Fruit fly (Drosophila melanogaster) whole organism, embryonic: ENCODE results near the gene CG34244.

ENCODE experiments used
- Adf1 ChIP-seq: fragments of 200-800 bp; sonication (Bioruptor generic); IDR thresholded peaks from 2 replicates; pipeline ENCODE4 v1.3.6; 2022; ENCODE audit warnings: missing biosample characterization, missing genetic modification characterization
- Bteb2 ChIP-seq: fragments of 200-800 bp; sonication (Bioruptor generic); optimal IDR thresholded peaks from 2 replicates; lab custom pipeline; 2016; ENCODE audit warnings: missing biosample characterization, missing genetic modification characterization
- C15 ChIP-seq: fragments of 200-800 bp; sonication (Bioruptor generic); IDR thresholded peaks from 3 replicates; pipeline ENCODE4 v1.3.6; 2022; ENCODE audit warnings: missing biosample characterization, missing genetic modification characterization
- CG11560 ChIP-seq: fragments of 200-800 bp; sonication (Bioruptor generic); IDR thresholded peaks from 3 replicates; pipeline ENCODE4 v1.3.6; 2022; ENCODE audit warnings: missing biosample characterization, missing genetic modification characterization
- CG12155 ChIP-seq: fragments of 200-800 bp; sonication (Bioruptor generic); optimal IDR thresholded peaks from 3 replicates; lab custom pipeline; 2016; ENCODE audit warnings: missing biosample characterization, missing genetic modification characterization
- CG12942 ChIP-seq: fragments of 200-800 bp; sonication (Bioruptor generic); optimal IDR thresholded peaks from 3 replicates; lab custom pipeline; 2016; ENCODE audit warnings: missing biosample characterization, missing genetic modification characterization
- CG14667 ChIP-seq: fragments of 200-800 bp; sonication (Bioruptor generic); IDR thresholded peaks from 2 replicates; pipeline ENCODE4 v1.3.6; 2022; ENCODE audit warnings: missing biosample characterization, missing genetic modification characterization
- CG15479 ChIP-seq: fragments of 200-800 bp; sonication (Bioruptor generic); optimal IDR thresholded peaks from 3 replicates; lab custom pipeline; 2019; ENCODE audit warnings: missing biosample characterization, mild to moderate bottlenecking, missing genetic modification characterization, moderate library complexity
- CG15696 ChIP-seq: fragments of 200-800 bp; sonication (Bioruptor generic); optimal IDR thresholded peaks from 2 replicates; lab custom pipeline; 2019; ENCODE audit warnings: missing biosample characterization, mild to moderate bottlenecking, missing genetic modification characterization, moderate library complexity
- CG17186 ChIP-seq: fragments of 200-800 bp; sonication (Bioruptor generic); optimal IDR thresholded peaks from 3 replicates; lab custom pipeline; 2017; ENCODE audit warnings: missing biosample characterization, missing genetic modification reagents, missing genetic modification characterization
- CG17361 ChIP-seq: fragments of 200-800 bp; sonication (Bioruptor generic); IDR thresholded peaks from 3 replicates; pipeline ENCODE4 v1.3.6; 2022; ENCODE audit warnings: missing biosample characterization, missing genetic modification characterization
- CG17385 ChIP-seq: fragments of 200-800 bp; sonication (Bioruptor generic); optimal IDR thresholded peaks from 3 replicates; lab custom pipeline; 2018; ENCODE audit warnings: missing biosample characterization, mild to moderate bottlenecking, missing genetic modification characterization
- CG1832 ChIP-seq: fragments of 200-800 bp; sonication (Bioruptor generic); optimal IDR thresholded peaks from 2 replicates; lab custom pipeline; 2017; ENCODE audit warnings: missing biosample characterization, mild to moderate bottlenecking, missing genetic modification characterization, inconsistent platforms
- CG2202 ChIP-seq: fragments of 200-800 bp; sonication (Bioruptor generic); optimal IDR thresholded peaks from 2 replicates; lab custom pipeline; 2018; ENCODE audit warnings: missing biosample characterization, mild to moderate bottlenecking, missing genetic modification characterization
- CG31441 ChIP-seq: fragments of 200-800 bp; sonication (Bioruptor generic); IDR thresholded peaks from 2 replicates; pipeline ENCODE4 v1.3.6; 2022; ENCODE audit warnings: missing biosample characterization, missing genetic modification characterization
- CG33213 ChIP-seq: fragments of 200-800 bp; sonication (Bioruptor generic); optimal IDR thresholded peaks from 3 replicates; lab custom pipeline; 2016; ENCODE audit warnings: missing biosample characterization, missing genetic modification characterization
- CG4707 ChIP-seq: fragments of 200-800 bp; sonication (Bioruptor generic); optimal IDR thresholded peaks from 2 replicates; lab custom pipeline; 2018; ENCODE audit warnings: missing biosample characterization, mild to moderate bottlenecking, missing genetic modification characterization, moderate library complexity
- CG5953 ChIP-seq: fragments of 200-800 bp; sonication (Bioruptor generic); IDR thresholded peaks from 2 replicates; pipeline ENCODE4 v1.3.6; 2022; ENCODE audit warnings: missing biosample characterization, missing genetic modification characterization
- CG7963 ChIP-seq: fragments of 200-800 bp; sonication (Bioruptor generic); IDR thresholded peaks from 3 replicates; pipeline ENCODE4 v1.3.6; 2022; ENCODE audit warnings: missing biosample characterization, missing genetic modification characterization; ENCODE audit not compliant: partially characterized antibody
- CG8089 ChIP-seq: fragments of 200-800 bp; sonication (Bioruptor generic); optimal IDR thresholded peaks from 3 replicates; lab custom pipeline; 2016; ENCODE audit warnings: missing biosample characterization, missing genetic modification characterization
- CG8281 ChIP-seq: fragments of 200-800 bp; sonication (Bioruptor generic); optimal IDR thresholded peaks from 2 replicates; lab custom pipeline; 2018; ENCODE audit warnings: missing biosample characterization, mild to moderate bottlenecking, missing genetic modification characterization, moderate library complexity
- CG8765 ChIP-seq: fragments of 200-800 bp; sonication (Bioruptor generic); IDR thresholded peaks from 2 replicates; pipeline ENCODE4 v1.3.6; 2022; ENCODE audit warnings: missing biosample characterization, missing genetic modification characterization
- E2f1 ChIP-seq: fragments of 200-800 bp; sonication (Bioruptor generic); IDR thresholded peaks from 2 replicates; pipeline ENCODE4 v1.3.6; 2022; ENCODE audit warnings: missing biosample characterization, missing genetic modification characterization
- ERR ChIP-seq: fragments of 200-800 bp; sonication (Bioruptor generic); optimal IDR thresholded peaks from 2 replicates; lab custom pipeline; 2016; ENCODE audit warnings: missing biosample characterization, missing genetic modification characterization
- Fer2 ChIP-seq: fragments of 200-800 bp; sonication (Bioruptor generic); optimal IDR thresholded peaks from 2 replicates; lab custom pipeline; 2018; ENCODE audit warnings: missing biosample characterization, mild to moderate bottlenecking, missing genetic modification characterization, moderate library complexity
- HLH54F ChIP-seq: fragments of 200-800 bp; sonication (Bioruptor generic); optimal IDR thresholded peaks from 3 replicates; lab custom pipeline; 2016; ENCODE audit warnings: missing biosample characterization, missing genetic modification characterization
- Hr51 ChIP-seq, 2 experiments: fragments of 200-800 bp; sonication (Bioruptor generic); optimal IDR thresholded peaks; 2 replicates in 1 of 2; 3 replicates in 1 of 2; lab custom pipeline; 2016 to 2018; ENCODE audit warnings: missing biosample characterization in 2 of 2, missing genetic modification characterization in 2 of 2, mild to moderate bottlenecking in 1 of 2, moderate library complexity in 1 of 2
- Hsf ChIP-seq: fragments of 200-800 bp; sonication (Bioruptor generic); optimal IDR thresholded peaks from 3 replicates; lab custom pipeline; 2016; ENCODE audit warnings: missing biosample characterization, missing genetic modification characterization
- MTF-1 ChIP-seq: fragments of 200-800 bp; sonication (Bioruptor generic); optimal IDR thresholded peaks from 2 replicates; lab custom pipeline; 2018; ENCODE audit warnings: missing biosample characterization, mild to moderate bottlenecking, missing genetic modification characterization, borderline replicate concordance
- Mes4 ChIP-seq: fragments of 200-800 bp; sonication (Bioruptor generic); optimal IDR thresholded peaks from 2 replicates; lab custom pipeline; 2016; ENCODE audit warnings: missing biosample characterization, missing genetic modification characterization
- PHDP ChIP-seq: fragments of 200-800 bp; sonication (Bioruptor generic); optimal IDR thresholded peaks from 3 replicates; lab custom pipeline; 2018; ENCODE audit warnings: missing biosample characterization, mild to moderate bottlenecking, missing genetic modification characterization, moderate library complexity
- Ptx1 ChIP-seq: fragments of 200-800 bp; sonication (Bioruptor generic); IDR thresholded peaks from 2 replicates; pipeline ENCODE4 v1.3.6; 2022; ENCODE audit warnings: missing biosample characterization, missing genetic modification characterization
- Rx ChIP-seq: fragments of 200-800 bp; sonication (Bioruptor generic); IDR thresholded peaks from 2 replicates; pipeline ENCODE4 v1.3.6; 2022; ENCODE audit warnings: missing biosample characterization, missing genetic modification characterization
- Ssrp ChIP-seq: fragments of 200-800 bp; sonication (Bioruptor generic); optimal IDR thresholded peaks from 2 replicates; lab custom pipeline; 2018; ENCODE audit warnings: missing biosample characterization, mild to moderate bottlenecking, missing genetic modification characterization, moderate library complexity
- btn ChIP-seq: fragments of 200-800 bp; sonication (Bioruptor generic); optimal IDR thresholded peaks from 2 replicates; lab custom pipeline; 2016; ENCODE audit warnings: missing biosample characterization, missing genetic modification characterization
- cas ChIP-seq: fragments of 200-800 bp; sonication (Bioruptor generic); IDR thresholded peaks from 2 replicates; pipeline ENCODE4 v1.3.6; 2022; ENCODE audit warnings: missing biosample characterization, missing genetic modification characterization
- cg ChIP-seq: fragments of 200-800 bp; sonication (Bioruptor generic); optimal IDR thresholded peaks from 3 replicates; lab custom pipeline; 2019; ENCODE audit warnings: missing biosample characterization, mild to moderate bottlenecking, missing genetic modification characterization, moderate library complexity
- crc ChIP-seq: fragments of 200-800 bp; sonication (Bioruptor generic); optimal IDR thresholded peaks from 2 replicates; lab custom pipeline; 2016; ENCODE audit warnings: missing biosample characterization, missing genetic modification characterization
- dati ChIP-seq: fragments of 200-800 bp; sonication (Bioruptor generic); IDR thresholded peaks from 2 replicates; pipeline ENCODE4 v1.3.6; 2022; ENCODE audit warnings: missing biosample characterization, missing genetic modification characterization
- dysf ChIP-seq: fragments of 200-800 bp; sonication (Bioruptor generic); IDR thresholded peaks from 3 replicates; pipeline ENCODE4 v1.3.6; 2022; ENCODE audit warnings: missing biosample characterization, missing genetic modification characterization
- fd96Cb ChIP-seq: fragments of 200-800 bp; sonication (Bioruptor generic); optimal IDR thresholded peaks from 2 replicates; lab custom pipeline; 2018; ENCODE audit warnings: missing biosample characterization, mild to moderate bottlenecking, missing genetic modification characterization, moderate library complexity
- gfzf ChIP-seq: fragments of 200-800 bp; sonication (Bioruptor generic); optimal IDR thresholded peaks from 2 replicates; lab custom pipeline; 2016; ENCODE audit warnings: missing biosample characterization, mild to moderate bottlenecking, missing genetic modification characterization, moderate library complexity
- jigr1 ChIP-seq: fragments of 200-800 bp; sonication (Bioruptor generic); IDR thresholded peaks from 3 replicates; pipeline ENCODE4 v1.3.6; 2022; ENCODE audit warnings: missing biosample characterization, missing genetic modification characterization
- phol ChIP-seq: fragments of 200-800 bp; sonication (Bioruptor generic); optimal IDR thresholded peaks from 3 replicates; lab custom pipeline; 2018; ENCODE audit warnings: missing biosample characterization, mild to moderate bottlenecking, missing genetic modification characterization, moderate library complexity
- sc ChIP-seq, 3 experiments: fragments of >200 bp in 2 of 3; fragments of 200-800 bp in 1 of 3; sonication (Bioruptor generic) in 1 of 3; optimal IDR thresholded peaks; 2 replicates in 2 of 3; 3 replicates in 1 of 3; lab custom pipeline; 2017; ENCODE audit warnings: mild to moderate bottlenecking in 1 of 3, missing biosample characterization in 1 of 3, missing genetic modification characterization in 1 of 3, missing genetic modification reagents in 1 of 3
- ssp ChIP-seq: fragments of 200-800 bp; sonication (Bioruptor generic); IDR thresholded peaks from 2 replicates; pipeline ENCODE4 v1.3.6; 2022; ENCODE audit warnings: missing biosample characterization, missing genetic modification characterization
- tin ChIP-seq: fragments of 200-800 bp; sonication (Bioruptor generic); optimal IDR thresholded peaks from 3 replicates; lab custom pipeline; 2016; ENCODE audit warnings: missing biosample characterization, missing genetic modification characterization
- toy ChIP-seq: fragments of 200-800 bp; sonication (Bioruptor generic); IDR thresholded peaks from 2 replicates; pipeline ENCODE4 v1.3.6; 2022; ENCODE audit warnings: missing biosample characterization, missing genetic modification characterization
- tx ChIP-seq: fragments of 200-800 bp; sonication (Bioruptor generic); optimal IDR thresholded peaks from 2 replicates; lab custom pipeline; 2016; ENCODE audit warnings: missing biosample characterization, missing genetic modification characterization
- unpg ChIP-seq: fragments of 200-800 bp; sonication (Bioruptor generic); optimal IDR thresholded peaks from 3 replicates; lab custom pipeline; 2018; ENCODE audit warnings: missing biosample characterization, mild to moderate bottlenecking, missing genetic modification characterization, moderate library complexity

CG34244 gene

dm6 chr3L:14217677-14218254 lies 18.0 kb downstream of the CG34244 start, which contains the start of gene CG7768 (continued):
- no peak for TF ChIP-seq Mes4 (GFP tag; lab: Kevin White, UChicago)
- TF ChIP-seq PHDP = peak; percentile 71
- no peak for TF ChIP-seq CG8089
- no peak for TF ChIP-seq Ptx1 (GFP tag; lab: Robert Waterston, UW)
- TF ChIP-seq tin = no peak
- TF ChIP-seq toy (GFP tag; lab: Robert Waterston, UW) = no peak
- peak; percentile 32 for TF ChIP-seq CG33213
- TF ChIP-seq MTF-1 (GFP tag; lab: Kevin White, UChicago) = peak; percentile 70
- no peak for TF ChIP-seq CG15479 (GFP tag; lab: Kevin White, UChicago)
- peak; percentile 11 for TF ChIP-seq tx (GFP tag; lab: Kevin White, UChicago)
- TF ChIP-seq Rx (GFP tag; lab: Robert Waterston, UW) = no peak
- TF ChIP-seq fd96Cb (tag; lab: Kevin White, UChicago) = no peak
- no peak for TF ChIP-seq CG1832 (GFP tag; lab: Kevin White, UChicago)
- no peak for TF ChIP-seq CG2202 (tag; lab: Kevin White, UChicago)
- no peak for TF ChIP-seq CG31441 (GFP tag; lab: Robert Waterston, UW)
- TF ChIP-seq CG11560 (tag; lab: Robert Waterston, UW) = no peak
- TF ChIP-seq Hsf (GFP tag; lab: Kevin White, UChicago) = peak; percentile 3
- TF ChIP-seq Adf1 = 0 out of 2 replicates have a peak, but pooled peaks have one; percentile 25
- no peak for TF ChIP-seq CG14667 (GFP tag; lab: Robert Waterston, UW)
- TF ChIP-seq Fer2 = peak; percentile 65
- TF ChIP-seq crc (GFP tag; lab: Kevin White, UChicago) = peak; percentile 39
- peak; percentile 13 for TF ChIP-seq HLH54F (GFP tag; lab: Kevin White, UChicago)
- no peak for TF ChIP-seq gfzf
- peak; percentile 52 for TF ChIP-seq Bteb2 (GFP tag; lab: Kevin White, UChicago)
- no peak for TF ChIP-seq CG7963 (GFP tag; lab: Robert Waterston, UW)
- TF ChIP-seq C15 (GFP tag; lab: Robert Waterston, UW) = no peak
- TF ChIP-seq cas (GFP tag; lab: Robert Waterston, UW) = no peak
- no peak for TF ChIP-seq phol (tag; lab: Kevin White, UChicago)
- TF ChIP-seq cg (GFP tag; lab: Kevin White, UChicago) = no peak
- peak; percentile 47 for TF ChIP-seq CG17385 (GFP tag; lab: Kevin White, UChicago)
- TF ChIP-seq dysf (GFP tag; lab: Robert Waterston, UW) = no peak
- peak in 1 of 2 experiments; percentile 19 for TF ChIP-seq Hr51 (GFP tag; optimal IDR thresholded peaks at IDR 0.05; lab: Kevin White, UChicago)
- no peak for TF ChIP-seq CG17361 (GFP tag; lab: Robert Waterston, UW)
- TF ChIP-seq CG17186 (GFP tag; lab: Kevin White, UChicago) = no peak
- no peak for TF ChIP-seq dati
- peak; percentile 31 for TF ChIP-seq CG12155
- TF ChIP-seq jigr1 = no peak
- no peak for TF ChIP-seq Ssrp (tag; lab: Kevin White, UChicago)
- TF ChIP-seq ssp (GFP tag; lab: Robert Waterston, UW) = no peak
- no peak for TF ChIP-seq ERR (GFP tag; lab: Kevin White, UChicago)
- peak; percentile 18 for TF ChIP-seq CG12942 (GFP tag; lab: Kevin White, UChicago)
- peak; percentile 20 for TF ChIP-seq CG8281 (tag; lab: Kevin White, UChicago)
- peak; percentile 61 for TF ChIP-seq unpg
- TF ChIP-seq CG15696 (tag; lab: Kevin White, UChicago) = peak; percentile 60
- TF ChIP-seq CG8765 (GFP tag; lab: Robert Waterston, UW) = no peak
- TF ChIP-seq btn (GFP tag; lab: Kevin White, UChicago) = no peak
- no peak for TF ChIP-seq CG4707 (GFP tag; lab: Kevin White, UChicago)
- TF ChIP-seq CG5953 (GFP tag; lab: Robert Waterston, UW) = no peak
- TF ChIP-seq sc (optimal IDR thresholded peaks at IDR 0.05; lab: Kevin White, UChicago) = no peak
- no peak for TF ChIP-seq sc (GFP tag; optimal IDR thresholded peaks at IDR 0.05; lab: Kevin White, UChicago)
- no peak for TF ChIP-seq E2f1 (GFP tag; lab: Robert Waterston, UW)
